Fruit fly (Drosophila melanogaster): Measurements from ENCODE around the gene ens.

DNA sequence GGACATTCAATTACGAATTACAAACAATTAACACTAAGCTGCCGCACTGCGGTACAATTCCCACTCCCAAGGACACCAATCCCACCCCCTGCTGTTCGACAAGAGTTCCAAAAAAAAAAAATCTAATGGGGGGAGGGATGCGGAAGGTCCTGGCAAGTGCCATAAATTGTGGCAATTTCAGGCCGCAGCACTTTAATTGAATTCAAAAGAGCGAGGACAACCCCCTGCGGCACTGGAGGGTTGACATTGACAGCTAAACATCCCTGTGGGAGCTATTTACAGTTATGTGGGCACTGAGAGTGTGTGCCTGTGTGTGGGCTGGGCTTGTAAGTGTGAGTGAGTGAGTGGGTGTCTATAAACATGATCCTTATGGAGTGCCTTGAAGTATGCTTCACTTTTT lies 57.4 kb downstream of the ens start:
- TF ChIP-seq CG32121 (GFP tag; IDR thresholded peaks at IDR 0.05): no peak
- no peak for TF ChIP-seq CG13204 (GFP tag; optimal IDR thresholded peaks at IDR 0.05)
- no peak for TF ChIP-seq gl (tag; optimal IDR thresholded peaks at IDR 0.05)
- TF ChIP-seq CG10348 (GFP tag; IDR thresholded peaks at IDR 0.05): no peak
- no peak for TF ChIP-seq CG14655 (GFP tag; optimal IDR thresholded peaks at IDR 0.05)
- no peak for TF ChIP-seq Pif1B (GFP tag; optimal IDR thresholded peaks at IDR 0.05)
- no peak for TF ChIP-seq EcR (GFP tag; optimal IDR thresholded peaks at IDR 0.05)
- TF ChIP-seq CG9948 (tag; optimal IDR thresholded peaks at IDR 0.05): no peak
